Worm (Caenorhabditis elegans): ENCODE data around the gene spch-1.
A peak's percentile ranks its signal among the peaks of the same experiment; 100 is the strongest.

The spch-1 gene

ce11 chrIV:10096881-10097280, 14.5 kb downstream of the spch-1 start, which contains the start of gene dis-3:
dis-3 (plus strand) TSS chrIV:10097202.
- TF ChIP-seq pha-4 (tag; optimal IDR thresholded peaks at IDR 0.05): peak; percentile 1
- TF ChIP-seq sem-2 (GFP tag; optimal IDR thresholded peaks at IDR 0.05): no peak

ce11 chrIV:10095171-10095570, 16.2 kb downstream of the spch-1 start, which contains the start of the genes C04G2.5 and msp-36:
C04G2.5 (minus strand) TSS chrIV:10095271.
msp-36 (plus strand) TSS chrIV:10095433.
- TF ChIP-seq lin-13 (tag; optimal IDR thresholded peaks at IDR 0.05) (no peak), pha-4 (tag; optimal IDR thresholded peaks at IDR 0.05) (no peak), bed-3 (GFP tag; optimal IDR thresholded peaks at IDR 0.05) (no peak), nhr-12 (tag; optimal IDR thresholded peaks at IDR 0.05) (no peak), mep-1 (tag; optimal IDR thresholded peaks at IDR 0.05) (no peak), mab-5 (tag; optimal IDR thresholded peaks at IDR 0.05) (no peak), hlh-1 (tag; optimal IDR thresholded peaks at IDR 0.05) (no peak), flh-1 (GFP tag; optimal IDR thresholded peaks at IDR 0.05) (no peak), ztf-11 (tag; optimal IDR thresholded peaks at IDR 0.05) (no peak), unc-39 (tag; optimal IDR thresholded peaks at IDR 0.05) (no peak), blmp-1 (tag; optimal IDR thresholded peaks at IDR 0.05) (no peak), lsy-2 (tag; optimal IDR thresholded peaks at IDR 0.05) (no peak)

- TF ChIP-seq zip-8 (tag; optimal IDR thresholded peaks at IDR 0.05) (no peak), blmp-1 (tag; optimal IDR thresholded peaks at IDR 0.05) (peak; percentile 55), tbx-8 (GFP tag; optimal IDR thresholded peaks at IDR 0.05) (no peak)
These were observed 21.0 kb downstream of the spch-1 start, which contains the start of gene ttbk-5 for ce11 chrIV:10090358-10090757. ttbk-5 (plus strand) TSS chrIV:10090658.

- TF ChIP-seq mab-5 (tag; optimal IDR thresholded peaks at IDR 0.05) (no peak), ceh-83 (GFP tag; optimal IDR thresholded peaks at IDR 0.05) (no peak), blmp-1 (tag; optimal IDR thresholded peaks at IDR 0.05) (peak; percentile 90), flh-1 (GFP tag; optimal IDR thresholded peaks at IDR 0.05) (no peak), mls-2 (tag; optimal IDR thresholded peaks at IDR 0.05) (no peak)
These were observed 21.6 kb downstream of the spch-1 start, which contains the start of gene ttr-39 for ce11 chrIV:10089777-10090176. ttr-39 (minus strand) TSS chrIV:10089877.

ce11 chrIV:10085401-10086187, 25.7 kb downstream of the spch-1 start, which contains the start of the genes col-2 and ndc-80:
col-2 (minus strand) TSS chrIV:10085451.
ndc-80 (plus strand) TSS chrIV:10086137.
- peak; percentile 20 for TF ChIP-seq unc-62 (GFP tag; optimal IDR thresholded peaks at IDR 0.05)
- TF ChIP-seq unc-120 (tag; optimal IDR thresholded peaks at IDR 0.05; ENCODE audit: poor library complexity, severe bottlenecking): peak; percentile 78
- TF ChIP-seq ceh-39 (tag; optimal IDR thresholded peaks at IDR 0.05): peak; percentile 88
- no peak for TF ChIP-seq nhr-76 (tag; optimal IDR thresholded peaks at IDR 0.05)
- TF ChIP-seq ces-1 (GFP tag; optimal IDR thresholded peaks at IDR 0.05): peak; percentile 60
- no peak for TF ChIP-seq sem-2 (GFP tag; optimal IDR thresholded peaks at IDR 0.05)
- no peak for TF ChIP-seq zip-8 (tag; optimal IDR thresholded peaks at IDR 0.05)
- TF ChIP-seq unc-39 (tag; optimal IDR thresholded peaks at IDR 0.05): no peak
- TF ChIP-seq blmp-1 (tag; optimal IDR thresholded peaks at IDR 0.05): no peak
- no peak for TF ChIP-seq nhr-28 (tag; optimal IDR thresholded peaks at IDR 0.05)
- peak; percentile 44 for TF ChIP-seq pha-4 (tag; optimal IDR thresholded peaks at IDR 0.05)
- TF ChIP-seq sptf-1 (tag; optimal IDR thresholded peaks at IDR 0.05): no peak
- no peak for TF ChIP-seq mep-1 (tag; optimal IDR thresholded peaks at IDR 0.05)
- no peak for TF ChIP-seq cnd-1 (tag; optimal IDR thresholded peaks at IDR 0.05)
- TF ChIP-seq flh-1 (GFP tag; optimal IDR thresholded peaks at IDR 0.05): no peak
- no peak for TF ChIP-seq ham-2 (GFP tag; optimal IDR thresholded peaks at IDR 0.05)
- TF ChIP-seq nhr-12 (tag; optimal IDR thresholded peaks at IDR 0.05): no peak
- TF ChIP-seq nhr-2 (tag; optimal IDR thresholded peaks at IDR 0.05): no peak
- peak; percentile 75 for TF ChIP-seq lsy-2 (tag; optimal IDR thresholded peaks at IDR 0.05)
- no peak for TF ChIP-seq tbx-8 (GFP tag; optimal IDR thresholded peaks at IDR 0.05)
- no peak for TF ChIP-seq ztf-11 (tag; optimal IDR thresholded peaks at IDR 0.05)
- TF ChIP-seq bed-3 (GFP tag; optimal IDR thresholded peaks at IDR 0.05): no peak
- TF ChIP-seq nhr-237 (tag; optimal IDR thresholded peaks at IDR 0.05): peak; percentile 65
- TF ChIP-seq ceh-83 (GFP tag; optimal IDR thresholded peaks at IDR 0.05): no peak

All from whole organism, mixed stage, embryonic.